Worm (Caenorhabditis elegans): ENCODE measurements around the gene hint-3.

DNA sequence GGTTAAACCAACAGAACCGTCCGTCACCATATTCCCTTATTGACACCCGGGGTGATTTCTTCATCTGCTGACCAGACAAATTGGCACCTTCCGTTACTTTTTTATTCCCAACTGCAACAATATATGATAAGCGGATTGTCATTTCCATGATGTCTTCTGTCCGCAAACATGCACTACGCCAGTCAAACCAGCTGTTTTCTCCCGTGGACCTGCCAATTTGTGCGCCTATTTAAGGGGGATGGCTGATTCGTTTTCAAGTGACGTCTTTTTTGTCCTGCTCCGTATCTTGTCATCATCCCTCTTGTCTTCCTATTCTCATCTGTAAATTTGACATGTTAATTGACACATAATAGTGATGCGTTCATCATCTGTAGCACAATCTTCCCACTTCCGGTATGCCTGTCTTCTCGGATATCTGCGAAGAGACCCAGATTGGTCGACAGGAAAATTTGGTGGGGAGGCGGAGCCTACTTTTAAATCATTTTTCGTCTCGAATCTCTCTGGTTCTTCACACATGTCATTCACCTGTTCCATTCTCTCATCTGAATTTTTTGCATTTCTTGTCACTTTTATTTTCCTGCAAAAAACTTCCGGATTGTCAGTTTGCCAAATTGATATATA, 12.2 kb upstream of the hint-3 start:
- no peak for TF ChIP-seq rcor-1 (GFP tag; IDR thresholded peaks at IDR 0.05)
- no peak for TF ChIP-seq mxl-1 (tag; optimal IDR thresholded peaks at IDR 0.05)
- no peak for TF ChIP-seq F52B5.7 (tag; optimal IDR thresholded peaks at IDR 0.05)
- TF ChIP-seq dox-1 (GFP tag; IDR thresholded peaks at IDR 0.05) = no peak; the same call in 1 of the 2 replicates
- TF ChIP-seq aptf-2 (GFP tag; conservative IDR thresholded peaks at IDR 0.05) = no peak
- TF ChIP-seq nhr-179 (tag; optimal IDR thresholded peaks at IDR 0.05) = no peak
- TF ChIP-seq ztf-3 (GFP tag; optimal IDR thresholded peaks at IDR 0.05) = no peak
- no peak for TF ChIP-seq bed-2 (GFP tag; IDR thresholded peaks at IDR 0.05)
- peak; percentile 67 for TF ChIP-seq ztf-22 (GFP tag; optimal IDR thresholded peaks at IDR 0.05)
- no peak for TF ChIP-seq lin-26 (GFP tag; IDR thresholded peaks at IDR 0.05)
- TF ChIP-seq let-607 (tag; optimal IDR thresholded peaks at IDR 0.05) = peak; percentile 90 to 94
- peak; percentile 58 for TF ChIP-seq unc-62 (GFP tag; optimal IDR thresholded peaks at IDR 0.05)
- TF ChIP-seq ztf-26 (tag; optimal IDR thresholded peaks at IDR 0.05) = no peak

Data from whole organism, young adult.